Worm (Caenorhabditis elegans): Measurements from ENCODE around the gene F52H2.5.

DNA sequence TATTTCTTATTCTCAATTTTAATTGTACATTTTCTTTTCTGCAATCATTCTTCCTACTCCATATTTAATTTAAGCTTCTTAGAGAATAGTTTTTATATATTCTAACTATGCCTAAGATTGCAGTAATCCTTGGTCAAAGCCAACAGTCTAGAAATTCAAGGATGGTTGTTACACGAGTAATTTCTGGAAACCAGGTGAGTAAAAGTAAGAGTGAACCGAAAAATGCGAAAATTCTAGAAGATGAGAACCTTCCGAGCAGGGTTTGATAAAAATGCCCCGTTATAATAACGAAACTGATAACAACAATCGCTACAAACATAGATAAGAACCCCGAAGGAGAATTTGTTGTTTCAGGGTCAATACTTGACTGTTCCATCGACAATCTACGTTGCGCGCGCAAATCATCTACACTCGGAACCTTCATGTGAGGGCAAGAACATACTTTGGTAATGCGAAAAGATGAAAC is 5.5 kb upstream of the F52H2.5 start, which contains the start of gene F52H2.15:
- TF ChIP-seq nhr-237 (tag; optimal IDR thresholded peaks at IDR 0.05) (no peak), unc-62 (GFP tag; optimal IDR thresholded peaks at IDR 0.05) (no peak), ztf-11 (tag; optimal IDR thresholded peaks at IDR 0.05) (no peak), nhr-76 (tag; optimal IDR thresholded peaks at IDR 0.05) (no peak), nhr-12 (tag; optimal IDR thresholded peaks at IDR 0.05) (no peak), elt-3 (tag; optimal IDR thresholded peaks at IDR 0.05) (no peak), blmp-1 (tag; optimal IDR thresholded peaks at IDR 0.05) (no peak), lin-13 (tag; optimal IDR thresholded peaks at IDR 0.05) (no peak), snpc-4 (tag; optimal IDR thresholded peaks at IDR 0.05) (no peak), elt-1 (tag; optimal IDR thresholded peaks at IDR 0.05; ENCODE audit: borderline replicate concordance, insufficient read depth) (no peak), ces-1 (GFP tag; optimal IDR thresholded peaks at IDR 0.05) (no peak), unc-39 (tag; optimal IDR thresholded peaks at IDR 0.05) (no peak)
